Fruit fly (Drosophila melanogaster) Kc167 (cell line): ENCODE results near the gene CG33941.

Experiments used
- h ChIP-seq: fragments of >200 bp; optimal IDR thresholded peaks from 3 replicates; lab custom pipeline; 2018; ENCODE audit warnings: missing external identifiers
- insv ChIP-seq: fragments of >200 bp; optimal IDR thresholded peaks from 3 replicates; lab custom pipeline; 2018; ENCODE audit warnings: missing external identifiers
- psq ChIP-seq: fragments of >200 bp; optimal IDR thresholded peaks from 2 replicates; lab custom pipeline; 2017; ENCODE audit warnings: missing external identifiers
- ttk ChIP-seq: sonication (Bioruptor generic); optimal IDR thresholded peaks from 2 replicates; lab custom pipeline; 2017; ENCODE audit warnings: missing external identifiers

- TF ChIP-seq h (lab: Kevin White, UChicago), result no peak
- no peak for TF ChIP-seq insv (lab: Kevin White, UChicago)
- TF ChIP-seq ttk (lab: Kevin White, UChicago), result no peak
- TF ChIP-seq psq (lab: Kevin White, UChicago), result no peak
These were observed 1.4 kb downstream of the CG33941 start for dm6 chr4:468634-469238.
